Worm (Caenorhabditis elegans): ENCODE data around the gene Y62F5A.10.

Y62F5A.10 gene

DNA sequence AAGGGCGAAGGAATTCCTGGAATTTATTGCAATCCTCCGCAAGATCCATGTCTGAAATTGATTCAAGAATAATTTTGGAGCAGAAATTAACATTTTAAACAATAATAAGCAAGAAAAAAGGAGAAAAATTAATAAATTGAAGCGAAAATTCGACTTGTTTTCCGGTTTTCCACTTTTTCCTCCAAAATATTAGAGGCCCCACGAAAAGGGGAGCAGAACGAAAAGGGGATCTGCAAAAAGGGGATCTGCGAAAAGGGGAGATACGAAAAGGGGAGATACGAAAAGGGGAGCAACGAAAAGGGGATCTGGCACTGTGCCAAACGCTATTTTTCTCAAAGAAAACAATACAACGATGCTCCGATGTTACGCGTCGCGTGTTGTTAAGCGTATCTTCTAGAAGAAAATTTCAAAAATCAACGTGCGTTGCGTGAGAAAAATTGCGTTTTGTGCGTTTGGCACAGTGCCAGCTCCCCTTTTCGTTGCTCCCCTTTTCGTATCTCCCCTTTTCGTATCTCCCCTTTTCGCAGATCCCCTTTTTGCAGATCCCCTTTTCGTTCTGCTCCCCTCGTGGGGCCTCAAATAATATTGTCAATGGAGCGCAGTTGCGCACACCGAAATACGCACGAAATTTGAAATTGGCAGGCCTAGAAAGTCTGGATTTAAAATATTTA is 13.2 kb downstream of the Y62F5A.10 start, which contains the start of gene Y62F5A.12:
TSS of gene Y62F5A.12 (minus strand) at position 51 of the 671 bp plus-strand sequence.
- TF ChIP-seq ztf-4 (tag; optimal IDR thresholded peaks at IDR 0.05): peak; percentile 18
- peak; percentile 18 for TF ChIP-seq fkh-10 (GFP tag; optimal IDR thresholded peaks at IDR 0.05)
- TF ChIP-seq lsy-12 (tag; optimal IDR thresholded peaks at IDR 0.05): peak; percentile 81
- peak; percentile 64 for TF ChIP-seq nhr-23 (tag; optimal IDR thresholded peaks at IDR 0.05)
- TF ChIP-seq lin-15B (tag; optimal IDR thresholded peaks at IDR 0.05): peak; percentile 81
- TF ChIP-seq elt-2 (tag; optimal IDR thresholded peaks at IDR 0.05): peak; percentile 40
- peak; percentile 76 for TF ChIP-seq snpc-4 (tag; optimal IDR thresholded peaks at IDR 0.05)
- peak; percentile 72 for TF ChIP-seq ceh-28 (tag; optimal IDR thresholded peaks at IDR 0.05)
- peak; percentile 67 for TF ChIP-seq pha-4 (tag; optimal IDR thresholded peaks at IDR 0.05)
- peak; percentile 46 for TF ChIP-seq nhr-25 (tag; optimal IDR thresholded peaks at IDR 0.05)
- peak; percentile 57 for TF ChIP-seq R02D3.7 (tag; optimal IDR thresholded peaks at IDR 0.05)
- TF ChIP-seq hmg-11 (tag; optimal IDR thresholded peaks at IDR 0.05): peak; percentile 18
- TF ChIP-seq nhr-43 (tag; optimal IDR thresholded peaks at IDR 0.05; ENCODE audit: poor library complexity, severe bottlenecking): peak; percentile 67
- TF ChIP-seq nfya-1 (tag; optimal IDR thresholded peaks at IDR 0.05; ENCODE audit: insufficient read depth): peak; percentile 54
- peak; percentile 47 for TF ChIP-seq tbx-2 (tag; optimal IDR thresholded peaks at IDR 0.05)
- TF ChIP-seq ceh-82 (tag; optimal IDR thresholded peaks at IDR 0.05): peak; percentile 67
- peak; percentile 2 for TF ChIP-seq nhr-11 (tag; optimal IDR thresholded peaks at IDR 0.05)
- peak; percentile 36 for TF ChIP-seq lin-39 (tag; optimal IDR thresholded peaks at IDR 0.05)
- TF ChIP-seq jun-1 (tag; optimal IDR thresholded peaks at IDR 0.05): peak; percentile 77

DNA sequence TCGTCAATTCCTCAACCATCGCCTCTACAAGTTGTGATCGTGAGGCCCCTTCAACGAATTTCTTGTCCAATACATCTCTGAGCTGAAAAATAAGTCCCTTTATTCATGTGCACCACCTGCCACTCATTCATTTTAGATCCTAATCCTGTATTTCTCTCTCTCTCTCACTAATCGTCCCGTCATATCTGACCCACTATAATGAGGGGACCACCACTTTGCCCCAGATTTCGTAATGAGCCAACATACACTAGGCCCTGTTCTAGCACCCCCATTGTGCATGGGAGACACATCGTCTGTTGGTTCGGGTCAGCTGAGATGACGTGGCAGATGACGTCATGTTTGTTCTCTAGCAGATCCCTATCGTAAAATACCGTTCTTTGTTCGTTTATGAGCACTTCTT is 14.0 kb downstream of the Y62F5A.10 start:
- TF ChIP-seq egl-27 (tag; optimal IDR thresholded peaks at IDR 0.05) (no peak), nhr-28 (tag; optimal IDR thresholded peaks at IDR 0.05) (no peak), fkh-10 (GFP tag; optimal IDR thresholded peaks at IDR 0.05) (no peak), unc-62 (GFP tag; optimal IDR thresholded peaks at IDR 0.05) (no peak), nhr-237 (tag; optimal IDR thresholded peaks at IDR 0.05) (no peak), elt-3 (tag; optimal IDR thresholded peaks at IDR 0.05) (no peak), egl-5 (tag; optimal IDR thresholded peaks at IDR 0.05) (no peak), ama-1 (optimal IDR thresholded peaks at IDR 0.05) (no peak), eor-1 (tag; optimal IDR thresholded peaks at IDR 0.05) (no peak), ceh-16 (tag; optimal IDR thresholded peaks at IDR 0.05) (no peak), pqm-1 (tag; optimal IDR thresholded peaks at IDR 0.05) (no peak), mdl-1 (tag; optimal IDR thresholded peaks at IDR 0.05) (no peak), lin-15B (tag; optimal IDR thresholded peaks at IDR 0.05) (no peak)

DNA sequence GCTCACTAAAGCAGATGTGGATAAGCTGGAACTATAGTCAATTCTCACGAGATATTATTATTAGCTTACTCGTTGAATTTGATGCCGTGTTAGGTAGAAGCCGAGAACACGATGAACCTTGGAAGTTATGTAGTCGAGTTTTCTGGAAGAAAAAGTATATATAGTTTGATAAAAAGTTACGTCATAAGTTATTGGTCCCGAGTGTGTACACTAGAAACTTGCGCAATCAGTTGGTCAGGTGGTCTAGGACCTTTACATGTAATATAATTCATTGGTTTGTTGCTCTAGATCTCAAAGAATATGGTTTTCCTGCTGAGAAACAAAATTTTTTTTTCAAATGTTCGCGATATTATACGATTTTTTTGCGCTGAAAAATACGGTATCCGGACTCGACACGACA is 14.5 kb downstream of the Y62F5A.10 start:
- TF ChIP-seq mdl-1 (tag; optimal IDR thresholded peaks at IDR 0.05): no peak
- no peak for TF ChIP-seq daf-12 (tag; optimal IDR thresholded peaks at IDR 0.05)
- TF ChIP-seq sea-2 (GFP tag; optimal IDR thresholded peaks at IDR 0.05): no peak
- TF ChIP-seq snpc-4 (tag; optimal IDR thresholded peaks at IDR 0.05): no peak
- no peak for TF ChIP-seq lsy-12 (tag; optimal IDR thresholded peaks at IDR 0.05)
- TF ChIP-seq nhr-43 (tag; optimal IDR thresholded peaks at IDR 0.05; ENCODE audit: poor library complexity, severe bottlenecking): no peak
- no peak for TF ChIP-seq egl-27 (tag; optimal IDR thresholded peaks at IDR 0.05)
- TF ChIP-seq skn-1 (tag; optimal IDR thresholded peaks at IDR 0.05): no peak
- TF ChIP-seq nfya-1 (tag; optimal IDR thresholded peaks at IDR 0.05; ENCODE audit: insufficient read depth): no peak
- TF ChIP-seq nhr-12 (tag; optimal IDR thresholded peaks at IDR 0.05): no peak
- TF ChIP-seq R02D3.7 (tag; optimal IDR thresholded peaks at IDR 0.05): no peak
- no peak for TF ChIP-seq ceh-16 (tag; optimal IDR thresholded peaks at IDR 0.05)
- TF ChIP-seq nhr-23 (tag; optimal IDR thresholded peaks at IDR 0.05): no peak
- no peak for TF ChIP-seq hmg-11 (tag; optimal IDR thresholded peaks at IDR 0.05)
- no peak for TF ChIP-seq pqm-1 (tag; optimal IDR thresholded peaks at IDR 0.05)
- TF ChIP-seq ceh-82 (tag; optimal IDR thresholded peaks at IDR 0.05): no peak

ce11 chrII:11536505-11536904 is 15.1 kb downstream of the Y62F5A.10 start:
- TF ChIP-seq ztf-11 (tag; optimal IDR thresholded peaks at IDR 0.05): no peak
- TF ChIP-seq ZK546.5 (tag; optimal IDR thresholded peaks at IDR 0.05): no peak
- no peak for TF ChIP-seq fkh-10 (GFP tag; optimal IDR thresholded peaks at IDR 0.05)
- TF ChIP-seq daf-12 (tag; optimal IDR thresholded peaks at IDR 0.05): no peak
- TF ChIP-seq nhr-237 (tag; optimal IDR thresholded peaks at IDR 0.05): no peak
- no peak for TF ChIP-seq nhr-25 (tag; optimal IDR thresholded peaks at IDR 0.05)
- TF ChIP-seq nhr-11 (tag; optimal IDR thresholded peaks at IDR 0.05): no peak
- no peak for TF ChIP-seq mdl-1 (tag; optimal IDR thresholded peaks at IDR 0.05)
- TF ChIP-seq aly-2 (tag; optimal IDR thresholded peaks at IDR 0.05): no peak
- no peak for TF ChIP-seq ceh-9 (tag; optimal IDR thresholded peaks at IDR 0.05)
- TF ChIP-seq eor-1 (tag; optimal IDR thresholded peaks at IDR 0.05): no peak

All from whole organism, L3 larva.